Worm (Caenorhabditis elegans) whole organism, young adult: ENCODE data around the gene scp-1.
A peak's percentile ranks its signal among the peaks of the same experiment; 100 is the strongest.

Source experiments
- B0019.2 ChIP-seq: fragments of 200-800 bp; sonication (Bioruptor generic); conservative IDR thresholded peaks from 2 replicates; pipeline ENCODE4 v1.3.6; 2022; ENCODE audit warnings: missing genetic modification reagents, missing genetic modification characterization, missing compliant biosample characterization
- B0261.1 ChIP-seq: sonication (generic microtip); optimal IDR thresholded peaks from 2 replicates; lab custom pipeline; 2016; ENCODE audit warnings: mild to moderate bottlenecking, missing genetic modification characterization, moderate library complexity, missing compliant biosample characterization
- C17E4.6 ChIP-seq: fragments of 200-800 bp; sonication (Bioruptor generic); IDR thresholded peaks from 2 replicates; pipeline ENCODE4 v1.3.6; 2022; ENCODE audit warnings: missing genetic modification reagents, missing genetic modification characterization, missing compliant biosample characterization
- D2030.7 ChIP-seq: fragments of 200-800 bp; sonication (Bioruptor generic); IDR thresholded peaks from 2 replicates; pipeline ENCODE4 v1.3.6; 2022; ENCODE audit warnings: missing genetic modification reagents, missing genetic modification characterization, missing compliant biosample characterization
- F52B5.7 ChIP-seq: sonication (generic microtip); optimal IDR thresholded peaks from 2 replicates; lab custom pipeline; 2016; ENCODE audit warnings: mild to moderate bottlenecking, missing genetic modification characterization, missing compliant biosample characterization
- Y53F4B.3 ChIP-seq: fragments of 200-800 bp; sonication (Bioruptor generic); IDR thresholded peaks from 2 replicates; pipeline ENCODE4 v1.3.6; 2022; ENCODE audit warnings: missing genetic modification reagents, missing genetic modification characterization, missing compliant biosample characterization
- Y53G8AR.9 ChIP-seq: fragments of 200-800 bp; sonication (Bioruptor generic); conservative IDR thresholded peaks from 2 replicates; pipeline ENCODE4 v1.3.6; 2022; ENCODE audit warnings: missing genetic modification reagents, missing genetic modification characterization, missing compliant biosample characterization
- Y79H2A.3 ChIP-seq: fragments of 200-800 bp; sonication (Bioruptor generic); conservative IDR thresholded peaks from 2 replicates; pipeline ENCODE4 v1.3.6; 2022; ENCODE audit warnings: missing genetic modification reagents, missing genetic modification characterization, missing compliant biosample characterization
- attf-5 ChIP-seq: fragments of 200-800 bp; sonication (Bioruptor generic); optimal IDR thresholded peaks from 2 replicates; lab custom pipeline; 2018; ENCODE audit warnings: mild to moderate bottlenecking, missing genetic modification characterization, missing compliant biosample characterization
- attf-6 ChIP-seq: fragments of 200-800 bp; sonication (Bioruptor generic); IDR thresholded peaks from 2 replicates; pipeline ENCODE4 v1.3.6; 2022; ENCODE audit warnings: missing genetic modification reagents, missing genetic modification characterization, missing compliant biosample characterization
- ccch-3 ChIP-seq: fragments of 200-800 bp; sonication (Bioruptor generic); optimal IDR thresholded peaks from 2 replicates; lab custom pipeline; 2018; ENCODE audit warnings: mild to moderate bottlenecking, missing genetic modification characterization, missing compliant biosample characterization
- ceh-100 ChIP-seq: fragments of 200-800 bp; sonication (Bioruptor generic); IDR thresholded peaks from 2 replicates; pipeline ENCODE4 v1.3.6; 2022; ENCODE audit warnings: missing genetic modification reagents, missing genetic modification characterization, missing compliant biosample characterization
- ceh-27 ChIP-seq: fragments of 200-800 bp; sonication (Bioruptor generic); optimal IDR thresholded peaks from 2 replicates; lab custom pipeline; 2018; ENCODE audit warnings: mild to moderate bottlenecking, missing genetic modification characterization, moderate library complexity, missing compliant biosample characterization
- ceh-58 ChIP-seq: fragments of 200-800 bp; sonication (Bioruptor generic); IDR thresholded peaks from 2 replicates; pipeline ENCODE4 v1.3.6; 2022; ENCODE audit warnings: missing genetic modification characterization, missing compliant biosample characterization
- die-1 ChIP-seq: sonication (generic microtip); optimal IDR thresholded peaks from 2 replicates; lab custom pipeline; 2016; ENCODE audit warnings: missing genotype, mild to moderate bottlenecking, missing genetic modification characterization, missing compliant biosample characterization
- dox-1 ChIP-seq: fragments of 200-800 bp; sonication (Bioruptor generic); IDR thresholded peaks from 2 replicates; pipeline ENCODE4 v1.3.6; 2022; ENCODE audit warnings: missing genetic modification reagents, missing genetic modification characterization, missing compliant biosample characterization
- dpff-1 ChIP-seq: sonication (generic microtip); optimal IDR thresholded peaks from 2 replicates; lab custom pipeline; 2017; ENCODE audit warnings: mild to moderate bottlenecking, missing genetic modification characterization, missing compliant biosample characterization
- egl-18 ChIP-seq: fragments of 200-800 bp; sonication (Bioruptor generic); IDR thresholded peaks from 2 replicates; pipeline ENCODE4 v1.3.6; 2022; ENCODE audit warnings: missing genetic modification reagents, missing genetic modification characterization, missing compliant biosample characterization
- egl-44 ChIP-seq: fragments of 200-800 bp; sonication (Bioruptor generic); IDR thresholded peaks from 2 replicates; pipeline ENCODE4 v1.3.6; 2022; ENCODE audit warnings: missing genetic modification reagents, missing genetic modification characterization, missing compliant biosample characterization
- ekl-4 ChIP-seq: fragments of 200-800 bp; sonication (Bioruptor generic); IDR thresholded peaks from 2 replicates; pipeline ENCODE4 v1.3.6; 2022; ENCODE audit warnings: missing genetic modification reagents, missing genetic modification characterization, missing compliant biosample characterization
- fkh-3 ChIP-seq: sonication (generic microtip); optimal IDR thresholded peaks from 2 replicates; lab custom pipeline; 2016; ENCODE audit warnings: mild to moderate bottlenecking, missing genetic modification characterization, missing compliant biosample characterization
- him-1 ChIP-seq: sonication (generic microtip); optimal IDR thresholded peaks from 2 replicates; lab custom pipeline; 2016; ENCODE audit warnings: missing genotype, missing genetic modification reagents, missing genetic modification characterization, missing compliant biosample characterization
- hmg-1.2 ChIP-seq: fragments of 200-800 bp; sonication (Bioruptor generic); IDR thresholded peaks from 2 replicates; pipeline ENCODE4 v1.3.6; 2022; ENCODE audit warnings: missing genetic modification reagents, missing genetic modification characterization, missing compliant biosample characterization
- let-607 ChIP-seq, 2 experiments: fragments of 200-800 bp in 1 of 2; sonication (Bioruptor generic) in 1 of 2; sonication (generic microtip) in 1 of 2; optimal IDR thresholded peaks; 2 replicates each; lab custom pipeline; 2016 to 2018; ENCODE audit warnings: mild to moderate bottlenecking in 2 of 2, missing compliant biosample characterization in 2 of 2, missing genetic modification characterization in 2 of 2, moderate library complexity in 2 of 2, missing genotype in 1 of 2
- lin-26 ChIP-seq: fragments of 200-800 bp; sonication (Bioruptor generic); IDR thresholded peaks from 2 replicates; pipeline ENCODE4 v1.3.6; 2022; ENCODE audit warnings: missing genetic modification reagents, missing genetic modification characterization, missing compliant biosample characterization
- lin-54 ChIP-seq: fragments of 200-800 bp; sonication (Bioruptor generic); optimal IDR thresholded peaks from 2 replicates; lab custom pipeline; 2018; ENCODE audit warnings: mild to moderate bottlenecking, missing genetic modification characterization, missing compliant biosample characterization
- madf-6 ChIP-seq: fragments of 200-800 bp; sonication (Bioruptor generic); IDR thresholded peaks from 2 replicates; pipeline ENCODE4 v1.3.6; 2022; ENCODE audit warnings: missing genetic modification reagents, missing genetic modification characterization, missing compliant biosample characterization
- mcd-1 ChIP-seq: fragments of 200-800 bp; sonication (Bioruptor generic); IDR thresholded peaks from 2 replicates; pipeline ENCODE4 v1.3.6; 2022; ENCODE audit warnings: missing genetic modification reagents, missing genetic modification characterization, missing compliant biosample characterization
- mes-4 ChIP-seq: sonication (generic microtip); optimal IDR thresholded peaks from 2 replicates; lab custom pipeline; 2016; ENCODE audit warnings: missing genotype, missing genetic modification characterization, missing compliant biosample characterization
- nhr-90 ChIP-seq: sonication (generic microtip); optimal IDR thresholded peaks from 2 replicates; lab custom pipeline; 2016; ENCODE audit warnings: missing genotype, mild to moderate bottlenecking, missing genetic modification characterization, missing compliant biosample characterization
- rcor-1 ChIP-seq: fragments of 200-800 bp; sonication (Bioruptor generic); IDR thresholded peaks from 2 replicates; pipeline ENCODE4 v1.3.6; 2022; ENCODE audit warnings: missing genetic modification reagents, missing genetic modification characterization, missing compliant biosample characterization
- unc-62 ChIP-seq: fragments of 150-350 bp; optimal IDR thresholded peaks from 2 replicates; lab custom pipeline; 2014; ENCODE audit warnings: missing biosample characterization, missing genetic modification reagents, missing genetic modification characterization
- xnd-1 ChIP-seq: sonication (generic microtip); optimal IDR thresholded peaks from 2 replicates; lab custom pipeline; 2016; ENCODE audit warnings: missing genotype, missing genetic modification reagents, missing genetic modification characterization, missing compliant biosample characterization
- zfh-2 ChIP-seq: fragments of 200-800 bp; sonication (Bioruptor generic); conservative IDR thresholded peaks from 2 replicates; pipeline ENCODE4 v1.3.6; 2022; ENCODE audit warnings: missing genetic modification reagents, missing genetic modification characterization, missing compliant biosample characterization
- ztf-22 ChIP-seq: fragments of 200-800 bp; sonication (Bioruptor generic); optimal IDR thresholded peaks from 2 replicates; lab custom pipeline; 2018; ENCODE audit warnings: mild to moderate bottlenecking, missing genetic modification characterization, moderate library complexity, missing compliant biosample characterization
- ztf-28 ChIP-seq: fragments of 200-800 bp; sonication (Bioruptor generic); IDR thresholded peaks from 2 replicates; pipeline ENCODE4 v1.3.6; 2022; ENCODE audit warnings: missing genetic modification reagents, missing genetic modification characterization, missing compliant biosample characterization

Gene scp-1

DNA sequence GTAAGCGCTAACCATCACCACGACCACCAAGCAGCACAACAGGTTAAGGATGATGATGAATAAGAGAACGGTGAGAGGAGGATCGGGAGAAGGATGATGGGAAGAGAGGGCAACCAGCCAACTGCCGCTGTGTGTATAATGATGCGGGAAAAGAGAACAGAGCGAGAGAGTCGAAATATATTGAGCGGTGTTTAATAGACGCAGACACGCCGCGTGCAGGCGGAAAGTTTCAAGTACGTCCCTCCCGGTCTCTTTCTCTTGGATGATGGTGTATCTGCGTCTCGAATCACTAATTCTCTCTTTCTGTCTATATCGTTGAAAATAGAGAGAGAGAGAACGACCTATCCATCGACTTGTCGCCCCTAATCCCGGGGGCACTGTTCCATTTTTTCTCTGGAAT lies 22.9 kb downstream of the scp-1 start (continued):
- TF ChIP-seq Y79H2A.3 (GFP tag; lab: Robert Waterston, UW) (no peak), egl-44 (GFP tag; lab: Robert Waterston, UW) (no peak), hmg-1.2 (peak; percentile 83), egl-18 (GFP tag; lab: Robert Waterston, UW) (no peak), attf-5 (GFP tag; lab: Kevin White, UChicago) (peak; percentile 39), attf-6 (GFP tag; lab: Robert Waterston, UW) (no peak), dox-1 (GFP tag; lab: Robert Waterston, UW) (peak; percentile 46; the same call in 1 of the 2 replicates), F52B5.7 (tag; lab: Kevin White, UChicago) (no peak), ceh-27 (peak; percentile 10)
- TF ChIP-seq, all 124 proteins: peak for 11

DNA sequence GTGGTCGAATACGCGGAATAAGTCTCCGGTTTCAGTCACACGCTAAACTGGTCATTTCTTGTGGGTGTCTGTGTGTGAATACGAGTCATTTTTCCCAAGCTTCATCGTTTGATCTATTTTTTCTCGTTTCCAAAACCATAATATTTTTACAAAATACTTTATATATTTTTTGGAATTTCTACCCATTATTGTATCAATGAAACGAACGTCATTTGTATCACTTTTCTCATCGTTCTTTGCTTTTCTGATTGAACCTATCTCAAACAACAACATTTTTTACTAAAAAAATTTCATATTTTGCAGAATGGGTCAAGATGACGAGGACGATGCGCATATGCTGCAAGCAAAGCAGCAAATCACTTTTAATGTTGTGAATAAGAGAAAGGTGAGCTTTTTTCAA lies 24.4 kb downstream of the scp-1 start, which contains the start of gene mel-11:
Gene mel-11, plus strand, starts transcription at position 301 of the 400 bp plus-strand sequence.
- no peak for TF ChIP-seq zfh-2
- TF ChIP-seq ztf-28 (GFP tag; lab: Robert Waterston, UW), result no peak
- no peak for TF ChIP-seq xnd-1
- TF ChIP-seq ekl-4 (GFP tag; lab: Robert Waterston, UW), result no peak
- no peak for TF ChIP-seq madf-6 (GFP tag; lab: Robert Waterston, UW)
- TF ChIP-seq mes-4 (tag; lab: Kevin White, UChicago), result no peak
- no peak for TF ChIP-seq ccch-3 (GFP tag; lab: Kevin White, UChicago)
- TF ChIP-seq let-607 (tag; optimal IDR thresholded peaks at IDR 0.05; lab: Kevin White, UChicago), result no peak
- no peak for TF ChIP-seq die-1

DNA sequence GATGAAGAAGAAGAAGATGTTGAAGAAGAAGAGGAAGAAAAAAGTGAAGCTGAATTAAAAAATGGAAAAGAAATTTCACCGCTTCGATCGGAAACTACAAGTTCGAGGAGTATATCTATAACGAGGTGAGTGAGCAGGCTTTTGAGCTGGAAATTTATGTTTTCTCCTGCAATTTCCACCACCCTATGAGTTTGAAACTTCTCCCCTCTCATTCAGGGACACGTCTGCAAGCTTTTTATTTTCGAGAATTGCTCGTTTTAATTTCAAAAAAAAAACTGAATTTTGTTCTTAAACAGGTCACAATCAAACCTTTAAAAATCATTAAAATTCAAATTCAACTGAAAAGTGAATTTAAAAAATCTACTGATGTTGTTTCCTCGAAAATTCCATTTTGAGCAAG lies 28.4 kb downstream of the scp-1 start:
- no peak for TF ChIP-seq rcor-1 (GFP tag; lab: Robert Waterston, UW)
- TF ChIP-seq ztf-22 (GFP tag; lab: Kevin White, UChicago), result no peak
- TF ChIP-seq D2030.7 (GFP tag; lab: Robert Waterston, UW), result no peak
- no peak for TF ChIP-seq ceh-100 (GFP tag; lab: Robert Waterston, UW)
- TF ChIP-seq him-1, result no peak
- TF ChIP-seq nhr-90 (tag; lab: Kevin White, UChicago), result no peak
- no peak for TF ChIP-seq ceh-27
- no peak for TF ChIP-seq dpff-1
- no peak for TF ChIP-seq lin-26 (GFP tag; lab: Robert Waterston, UW)
- TF ChIP-seq fkh-3 (tag; lab: Kevin White, UChicago), result no peak
- no peak for TF ChIP-seq xnd-1
- no peak for TF ChIP-seq Y53G8AR.9 (GFP tag; lab: Robert Waterston, UW)
- TF ChIP-seq ekl-4 (GFP tag; lab: Robert Waterston, UW), result no peak
- no peak for TF ChIP-seq lin-54

DNA sequence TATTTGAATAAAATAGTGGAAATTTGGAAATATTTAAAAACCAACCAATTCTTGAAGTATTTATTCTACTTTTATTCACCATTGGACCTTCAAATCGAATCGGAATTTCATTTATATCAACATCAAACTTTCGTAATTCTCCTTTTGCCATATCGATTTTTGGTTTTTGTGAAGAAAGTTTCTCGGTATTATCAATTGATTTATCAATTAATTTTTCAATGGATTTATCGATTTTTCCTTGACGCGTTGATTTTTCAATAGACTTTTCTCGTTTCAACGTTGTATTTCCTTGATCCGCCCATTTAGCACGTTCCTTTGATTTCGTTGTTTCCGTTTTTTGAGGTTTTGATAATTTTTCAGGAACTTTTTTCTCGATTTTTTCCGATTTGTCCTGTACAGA lies 35.6 kb downstream of the scp-1 start:
- no peak for TF ChIP-seq ceh-58 (GFP tag; lab: Robert Waterston, UW)

DNA sequence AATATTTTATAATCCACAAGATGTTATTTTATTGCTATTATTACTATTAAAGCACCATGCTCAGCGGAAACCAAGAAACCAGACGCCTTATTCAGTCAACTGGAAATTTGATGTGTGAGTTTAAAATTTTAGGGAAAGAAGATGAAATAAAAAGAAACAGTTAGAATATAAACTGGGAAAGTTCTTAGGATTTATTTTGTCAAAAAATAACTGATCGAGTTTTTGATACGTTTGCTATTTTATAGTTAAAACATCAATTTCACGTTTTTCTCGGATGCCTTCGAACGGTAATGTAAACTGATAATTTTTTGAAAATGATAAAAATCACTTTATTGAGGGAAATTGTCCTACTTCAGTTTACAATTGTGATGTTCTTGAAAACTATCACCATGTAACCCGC lies 38.6 kb downstream of the scp-1 start, which contains the start of gene C06C3.3:
Gene C06C3.3, minus strand, starts transcription at position 101 of the 400 bp plus-strand sequence.
- TF ChIP-seq B0019.2 (GFP tag; lab: Robert Waterston, UW) (no peak), B0261.1 (tag; lab: Kevin White, UChicago) (no peak), Y53F4B.3 (GFP tag; lab: Robert Waterston, UW) (no peak), unc-62 (GFP tag; lab: Kevin White, UChicago) (no peak), C17E4.6 (no peak), mcd-1 (GFP tag; lab: Robert Waterston, UW) (no peak)
